Worm (Caenorhabditis elegans) whole organism, mixed stage, embryonic: Measurements from ENCODE around the gene clec-37.

Experiments
- M03D4.4 ChIP-seq: sonication (generic microtip); optimal IDR thresholded peaks from 2 replicates; lab custom pipeline; 2017; ENCODE audit warnings: mild to moderate bottlenecking, missing genetic modification characterization, missing compliant biosample characterization
- bed-3 ChIP-seq: fragments of 200-800 bp; sonication (Bioruptor generic); optimal IDR thresholded peaks from 3 replicates; lab custom pipeline; 2018; ENCODE audit warnings: mild to moderate bottlenecking, missing genetic modification characterization, moderate library complexity, missing compliant biosample characterization
- blmp-1 ChIP-seq: fragments of 150-350 bp; optimal IDR thresholded peaks from 2 replicates; lab custom pipeline; 2014; ENCODE audit warnings: missing biosample characterization, missing genetic modification characterization
- ceh-39 ChIP-seq: fragments of 150-350 bp; optimal IDR thresholded peaks from 2 replicates; lab custom pipeline; 2014; ENCODE audit warnings: missing biosample characterization, missing genetic modification characterization
- ceh-43 ChIP-seq: fragments of 200-800 bp; sonication (Bioruptor generic); optimal IDR thresholded peaks from 2 replicates; lab custom pipeline; 2018; ENCODE audit warnings: mild to moderate bottlenecking, missing genetic modification characterization, moderate library complexity, missing compliant biosample characterization
- ceh-83 ChIP-seq: fragments of 200-800 bp; sonication (Bioruptor generic); optimal IDR thresholded peaks from 2 replicates; lab custom pipeline; 2018; ENCODE audit warnings: mild to moderate bottlenecking, missing genetic modification characterization, missing compliant biosample characterization
- ces-1 ChIP-seq: fragments of 150-350 bp; optimal IDR thresholded peaks from 2 replicates; lab custom pipeline; 2014; ENCODE audit warnings: missing biosample characterization, missing genetic modification reagents, missing genetic modification characterization
- cnd-1 ChIP-seq: fragments of 200-800 bp; sonication (Bioruptor generic); optimal IDR thresholded peaks from 2 replicates; lab custom pipeline; 2018; ENCODE audit warnings: mild to moderate bottlenecking, missing genetic modification characterization, missing compliant biosample characterization
- drap-1 ChIP-seq: fragments of 200-800 bp; sonication (Bioruptor generic); optimal IDR thresholded peaks from 3 replicates; lab custom pipeline; 2018; ENCODE audit warnings: mild to moderate bottlenecking, missing genetic modification characterization, missing compliant biosample characterization
- elt-1 ChIP-seq: sonication (generic microtip); optimal IDR thresholded peaks from 2 replicates; lab custom pipeline; 2017; ENCODE audit warnings: missing genetic modification characterization, mild to moderate bottlenecking, missing compliant biosample characterization, antibody characterized with exemption, moderate library complexity, borderline replicate concordance; ENCODE audit not compliant: insufficient read depth
- elt-3 ChIP-seq: fragments of 150-350 bp; optimal IDR thresholded peaks from 2 replicates; lab custom pipeline; 2014; ENCODE audit warnings: missing biosample characterization, missing genetic modification characterization
- flh-1 ChIP-seq: fragments of 200-800 bp; sonication (Bioruptor generic); optimal IDR thresholded peaks from 2 replicates; lab custom pipeline; 2018; ENCODE audit warnings: mild to moderate bottlenecking, missing genetic modification characterization, moderate library complexity, missing compliant biosample characterization
- ham-2 ChIP-seq: fragments of 200-800 bp; sonication (Bioruptor generic); optimal IDR thresholded peaks from 2 replicates; lab custom pipeline; 2018; ENCODE audit warnings: mild to moderate bottlenecking, missing genetic modification characterization, missing compliant biosample characterization
- lin-32 ChIP-seq: fragments of 200-800 bp; sonication (Bioruptor generic); optimal IDR thresholded peaks from 2 replicates; lab custom pipeline; 2018; ENCODE audit warnings: mild to moderate bottlenecking, missing genetic modification characterization, missing compliant biosample characterization
- lsy-2 ChIP-seq: fragments of 150-350 bp; optimal IDR thresholded peaks from 2 replicates; lab custom pipeline; 2014; ENCODE audit warnings: missing biosample characterization, missing genetic modification characterization
- mab-5 ChIP-seq: fragments of 150-350 bp; optimal IDR thresholded peaks from 2 replicates; lab custom pipeline; 2014; ENCODE audit warnings: missing biosample characterization, missing genetic modification characterization
- mep-1 ChIP-seq: fragments of 150-350 bp; optimal IDR thresholded peaks from 2 replicates; lab custom pipeline; 2017; ENCODE audit warnings: missing biosample characterization, missing genetic modification reagents, missing genetic modification characterization, inconsistent platforms
- mls-2 ChIP-seq: sonication (generic microtip); optimal IDR thresholded peaks from 2 replicates; lab custom pipeline; 2016; ENCODE audit warnings: mild to moderate bottlenecking, missing genetic modification characterization, moderate library complexity, missing compliant biosample characterization
- nhr-12 ChIP-seq: fragments of 150-350 bp; optimal IDR thresholded peaks from 2 replicates; lab custom pipeline; 2014; ENCODE audit warnings: missing biosample characterization, missing genetic modification characterization
- nhr-2 ChIP-seq: fragments of 150-350 bp; optimal IDR thresholded peaks from 2 replicates; lab custom pipeline; 2014; ENCODE audit warnings: missing biosample characterization, missing genetic modification characterization
- nhr-237 ChIP-seq: fragments of 150-350 bp; optimal IDR thresholded peaks from 2 replicates; lab custom pipeline; 2014; ENCODE audit warnings: missing biosample characterization, missing genetic modification characterization
- nhr-28 ChIP-seq: fragments of 150-350 bp; optimal IDR thresholded peaks from 2 replicates; lab custom pipeline; 2014; ENCODE audit warnings: missing biosample characterization, missing genetic modification characterization
- nhr-76 ChIP-seq: sonication (generic microtip); optimal IDR thresholded peaks from 2 replicates; lab custom pipeline; 2017; ENCODE audit warnings: missing biosample characterization, missing genetic modification characterization
- pha-4 ChIP-seq: fragments of 150-350 bp; optimal IDR thresholded peaks from 2 replicates; lab custom pipeline; 2018; ENCODE audit warnings: missing biosample characterization, missing genetic modification reagents, missing genetic modification characterization
- snpc-4 ChIP-seq: fragments of 150-350 bp; optimal IDR thresholded peaks from 2 replicates; lab custom pipeline; 2014; ENCODE audit warnings: missing biosample characterization, missing genetic modification characterization
- tbx-8 ChIP-seq: fragments of 200-800 bp; sonication (Bioruptor generic); optimal IDR thresholded peaks from 2 replicates; lab custom pipeline; 2018; ENCODE audit warnings: mild to moderate bottlenecking, missing genetic modification characterization, moderate library complexity, missing compliant biosample characterization
- unc-120 ChIP-seq: sonication (generic microtip); optimal IDR thresholded peaks from 2 replicates; lab custom pipeline; 2017; ENCODE audit warnings: missing genetic modification characterization, missing compliant biosample characterization; ENCODE audit not compliant: poor library complexity, severe bottlenecking
- unc-39 ChIP-seq: fragments of 150-350 bp; optimal IDR thresholded peaks from 2 replicates; lab custom pipeline; 2014; ENCODE audit warnings: missing biosample characterization, missing genetic modification characterization
- unc-62 ChIP-seq: fragments of 150-350 bp; optimal IDR thresholded peaks from 2 replicates; lab custom pipeline; 2014; ENCODE audit warnings: missing biosample characterization, missing genetic modification reagents, missing genetic modification characterization
- zip-8 ChIP-seq: fragments of 150-350 bp; optimal IDR thresholded peaks from 2 replicates; lab custom pipeline; 2014; ENCODE audit warnings: missing biosample characterization, missing genetic modification characterization
- ztf-11 ChIP-seq: fragments of 150-350 bp; optimal IDR thresholded peaks from 2 replicates; lab custom pipeline; 2014; ENCODE audit warnings: missing biosample characterization, missing genetic modification characterization

Gene clec-37

DNA sequence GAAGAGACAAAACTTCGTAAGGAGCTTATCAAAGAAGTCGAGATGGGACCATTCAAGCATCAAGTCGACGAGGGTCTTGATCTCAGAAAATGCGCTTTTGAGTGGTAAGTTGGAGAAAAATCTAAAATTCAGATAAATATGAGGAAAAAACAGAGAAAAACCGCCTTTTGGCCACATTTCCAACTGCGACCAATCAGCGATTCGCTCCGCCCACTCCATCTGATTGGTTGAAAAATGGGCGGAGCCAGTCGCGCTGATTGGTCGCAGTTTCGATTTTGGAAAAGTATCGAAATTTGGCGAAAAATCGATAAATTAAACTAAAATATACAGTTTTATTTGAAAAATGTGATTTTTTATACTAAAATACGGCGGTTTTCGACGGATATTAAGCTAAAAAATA is 40.1 kb downstream of the clec-37 start:
- TF ChIP-seq tbx-8 (GFP tag; lab: Kevin White, UChicago) (no peak), zip-8 (tag; lab: Kevin White, UChicago) (no peak), snpc-4 (no peak), ham-2 (GFP tag; lab: Kevin White, UChicago) (no peak), nhr-2 (tag; lab: Kevin White, UChicago) (no peak), drap-1 (GFP tag; lab: Kevin White, UChicago) (no peak), mep-1 (no peak), unc-39 (tag; lab: Kevin White, UChicago) (no peak), unc-62 (no peak), unc-120 (no peak), ceh-39 (tag; lab: Kevin White, UChicago) (no peak), ztf-11 (tag; lab: Kevin White, UChicago) (no peak), blmp-1 (no peak), pha-4 (tag; lab: Kevin White, UChicago) (no peak), ceh-43 (no peak), nhr-12 (tag; lab: Kevin White, UChicago) (no peak), mab-5 (tag; lab: Kevin White, UChicago) (no peak)

ce11 chrV:16808168-16808567 is 43.7 kb downstream of the clec-37 start:
- TF ChIP-seq ztf-11 (tag; lab: Kevin White, UChicago), result no peak
- no peak for TF ChIP-seq unc-39 (tag; lab: Kevin White, UChicago)
- TF ChIP-seq unc-120, result no peak
- TF ChIP-seq M03D4.4 (tag; lab: Kevin White, UChicago), result no peak
- no peak for TF ChIP-seq drap-1 (GFP tag; lab: Kevin White, UChicago)
- TF ChIP-seq bed-3, result no peak
- no peak for TF ChIP-seq mls-2 (tag; lab: Kevin White, UChicago)
- no peak for TF ChIP-seq ceh-39 (tag; lab: Kevin White, UChicago)
- TF ChIP-seq elt-3, result no peak
- no peak for TF ChIP-seq blmp-1
- no peak for TF ChIP-seq zip-8 (tag; lab: Kevin White, UChicago)

DNA sequence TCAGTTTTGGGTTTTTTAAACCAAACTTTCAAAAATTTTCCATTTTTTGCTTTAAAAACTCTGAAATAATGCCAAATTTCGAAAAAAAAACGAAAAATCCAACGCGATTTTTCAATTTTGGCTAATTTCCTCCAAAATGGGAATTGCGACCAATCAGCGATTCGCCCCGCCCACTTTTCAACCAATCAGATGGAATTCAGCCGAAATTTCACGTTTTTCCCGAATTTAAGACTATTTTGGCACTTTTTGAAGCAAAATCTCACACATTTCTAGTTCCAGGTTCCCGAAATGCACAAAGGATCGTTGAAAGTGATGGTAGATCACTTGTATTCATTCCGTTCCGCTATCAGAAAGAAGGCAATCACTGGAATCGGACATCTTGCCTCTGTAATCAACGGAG is 47.1 kb downstream of the clec-37 start:
- TF ChIP-seq ceh-83 (GFP tag; lab: Kevin White, UChicago) (no peak), lin-32 (no peak), cnd-1 (tag; lab: Kevin White, UChicago) (no peak), nhr-2 (tag; lab: Kevin White, UChicago) (no peak), nhr-76 (tag; lab: Kevin White, UChicago) (no peak), snpc-4 (no peak), mab-5 (tag; lab: Kevin White, UChicago) (no peak), unc-120 (no peak), unc-62 (no peak), mep-1 (no peak), elt-1 (tag; lab: Kevin White, UChicago) (no peak)

DNA sequence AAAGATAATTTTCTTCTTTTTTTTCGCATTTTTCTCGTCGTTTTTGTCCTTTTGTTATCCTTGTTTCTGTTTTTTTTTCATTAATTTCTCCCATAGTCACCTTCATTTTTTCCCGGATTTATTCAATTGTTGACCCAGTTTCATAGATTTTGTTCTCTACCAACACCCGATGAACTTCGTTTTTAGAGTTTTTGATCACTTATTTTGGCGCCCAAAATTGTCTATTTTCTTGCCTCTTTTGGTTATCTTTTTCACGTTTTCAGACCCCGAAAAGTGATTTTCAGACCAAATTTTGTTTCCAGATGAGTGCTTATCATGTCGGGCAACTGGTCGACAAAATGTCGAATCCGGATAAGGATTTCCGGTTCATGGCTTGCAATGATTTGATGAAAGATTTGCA is 49.3 kb downstream of the clec-37 start, which contains the start of gene cand-1:
TSS of gene cand-1 (plus strand) at position 301 of the 400 bp plus-strand sequence.
- TF ChIP-seq bed-3 (no peak), nhr-2 (tag; lab: Kevin White, UChicago) (no peak), nhr-237 (tag; lab: Kevin White, UChicago) (no peak), mab-5 (tag; lab: Kevin White, UChicago) (no peak), elt-1 (tag; lab: Kevin White, UChicago) (no peak), ces-1 (GFP tag; lab: Kevin White, UChicago) (no peak), lsy-2 (no peak), ham-2 (GFP tag; lab: Kevin White, UChicago) (no peak), ceh-43 (no peak), mls-2 (tag; lab: Kevin White, UChicago) (no peak), flh-1 (GFP tag; lab: Kevin White, UChicago) (no peak), drap-1 (GFP tag; lab: Kevin White, UChicago) (no peak), lin-32 (no peak), nhr-28 (tag; lab: Kevin White, UChicago) (no peak), ztf-11 (tag; lab: Kevin White, UChicago) (no peak), mep-1 (no peak), unc-120 (no peak), zip-8 (tag; lab: Kevin White, UChicago) (no peak)

- no peak for TF ChIP-seq lin-32
- TF ChIP-seq bed-3, result no peak
- no peak for TF ChIP-seq ztf-11 (tag; lab: Kevin White, UChicago)
- peak; percentile 62 for TF ChIP-seq ceh-39 (tag; lab: Kevin White, UChicago)
- peak; percentile 10 for TF ChIP-seq zip-8 (tag; lab: Kevin White, UChicago)
- no peak for TF ChIP-seq ceh-43
Observed at ce11 chrV:16800484-16800883, 51.4 kb downstream of the clec-37 start.
